Fruit fly (Drosophila melanogaster) whole organism, embryonic: ENCODE data around the gene HDAC6.

Experiments used
- BEAF-32 ChIP-seq: fragments of 200-800 bp; sonication (Bioruptor generic); optimal IDR thresholded peaks from 3 replicates; lab custom pipeline; 2017; ENCODE audit warnings: missing biosample characterization, missing genetic modification characterization, mild to moderate bottlenecking, moderate library complexity, missing genetic modification reagents
- Bdp1 ChIP-seq: fragments of 200-800 bp; sonication (Bioruptor generic); optimal IDR thresholded peaks from 3 replicates; lab custom pipeline; 2016; ENCODE audit warnings: missing biosample characterization, missing genetic modification characterization
- CG10209 ChIP-seq: fragments of 200-800 bp; sonication (Bioruptor generic); optimal IDR thresholded peaks from 3 replicates; lab custom pipeline; 2017; ENCODE audit warnings: missing biosample characterization, mild to moderate bottlenecking, missing genetic modification characterization, missing genetic modification reagents
- CG10274 ChIP-seq: fragments of 200-800 bp; sonication (Bioruptor generic); optimal IDR thresholded peaks from 3 replicates; lab custom pipeline; 2017; ENCODE audit warnings: missing biosample characterization, mild to moderate bottlenecking, missing genetic modification characterization
- CG10565 ChIP-seq: fragments of 200-800 bp; sonication (Bioruptor generic); optimal IDR thresholded peaks from 3 replicates; lab custom pipeline; 2016; ENCODE audit warnings: missing biosample characterization, mild to moderate bottlenecking, missing genetic modification characterization
- CG11723 ChIP-seq: fragments of 200-800 bp; sonication (Bioruptor generic); optimal IDR thresholded peaks from 2 replicates; lab custom pipeline; 2017; ENCODE audit warnings: missing biosample characterization, mild to moderate bottlenecking, missing genetic modification characterization
- CG13123 ChIP-seq: fragments of 200-800 bp; sonication (Bioruptor generic); optimal IDR thresholded peaks from 2 replicates; lab custom pipeline; 2016; ENCODE audit warnings: missing biosample characterization, missing genetic modification characterization
- CG13894 ChIP-seq: fragments of 200-800 bp; sonication (Bioruptor generic); optimal IDR thresholded peaks from 3 replicates; lab custom pipeline; 2018; ENCODE audit warnings: missing biosample characterization, mild to moderate bottlenecking, missing genetic modification characterization, moderate library complexity
- CG17568 ChIP-seq: fragments of 200-800 bp; sonication (Bioruptor generic); optimal IDR thresholded peaks from 2 replicates; lab custom pipeline; 2018; ENCODE audit warnings: missing biosample characterization, mild to moderate bottlenecking, missing genetic modification characterization, moderate library complexity
- CG18599 ChIP-seq: fragments of 200-800 bp; sonication (Bioruptor generic); optimal IDR thresholded peaks from 3 replicates; lab custom pipeline; 2017; ENCODE audit warnings: missing biosample characterization, missing genetic modification characterization, mild to moderate bottlenecking, moderate library complexity, missing genetic modification reagents
- CG2120 ChIP-seq: fragments of 200-800 bp; sonication (Bioruptor generic); optimal IDR thresholded peaks from 3 replicates; lab custom pipeline; 2016; ENCODE audit warnings: missing biosample characterization, missing genetic modification characterization
- CG2202 ChIP-seq: fragments of 200-800 bp; sonication (Bioruptor generic); optimal IDR thresholded peaks from 2 replicates; lab custom pipeline; 2018; ENCODE audit warnings: missing biosample characterization, mild to moderate bottlenecking, missing genetic modification characterization
- CG3065 ChIP-seq: fragments of 200-800 bp; sonication (Bioruptor generic); optimal IDR thresholded peaks from 2 replicates; lab custom pipeline; 2016; ENCODE audit warnings: missing biosample characterization, missing genetic modification characterization
- CG32532 ChIP-seq: fragments of 200-800 bp; sonication (Bioruptor generic); IDR thresholded peaks from 2 replicates; pipeline ENCODE4 v1.3.6; 2022; ENCODE audit warnings: missing biosample characterization, missing genetic modification characterization
- CG3407 ChIP-seq: fragments of 200-800 bp; sonication (Bioruptor generic); optimal IDR thresholded peaks from 2 replicates; lab custom pipeline; 2018; ENCODE audit warnings: missing biosample characterization, mild to moderate bottlenecking, missing genetic modification characterization
- CG3847 ChIP-seq: fragments of 200-800 bp; sonication (Bioruptor generic); IDR thresholded peaks from 2 replicates; pipeline ENCODE4 v1.3.6; 2022; ENCODE audit warnings: missing biosample characterization, missing genetic modification characterization
- CG4617 ChIP-seq: fragments of 200-800 bp; sonication (Bioruptor generic); optimal IDR thresholded peaks from 3 replicates; lab custom pipeline; 2016; ENCODE audit warnings: missing biosample characterization, missing genetic modification characterization, borderline replicate concordance
- CG6854 ChIP-seq: fragments of 200-800 bp; sonication (Bioruptor generic); optimal IDR thresholded peaks from 3 replicates; lab custom pipeline; 2017; ENCODE audit warnings: missing biosample characterization, mild to moderate bottlenecking, missing genetic modification characterization
- CG7928 ChIP-seq: fragments of 200-800 bp; sonication (Bioruptor generic); optimal IDR thresholded peaks from 2 replicates; lab custom pipeline; 2017; ENCODE audit warnings: missing biosample characterization, mild to moderate bottlenecking, missing genetic modification characterization
- CG8765 ChIP-seq: fragments of 200-800 bp; sonication (Bioruptor generic); IDR thresholded peaks from 2 replicates; pipeline ENCODE4 v1.3.6; 2022; ENCODE audit warnings: missing biosample characterization, missing genetic modification characterization
- CG9797 ChIP-seq: fragments of 200-800 bp; sonication (Bioruptor generic); optimal IDR thresholded peaks from 3 replicates; lab custom pipeline; 2018; ENCODE audit warnings: missing biosample characterization, mild to moderate bottlenecking, missing genetic modification characterization
- Dbx ChIP-seq: fragments of 200-800 bp; sonication (Bioruptor generic); IDR thresholded peaks from 3 replicates; pipeline ENCODE4 v1.3.6; 2022; ENCODE audit warnings: missing biosample characterization, missing genetic modification characterization
- Jarid2 ChIP-seq: fragments of 200-800 bp; sonication (Bioruptor generic); optimal IDR thresholded peaks from 3 replicates; lab custom pipeline; 2017; ENCODE audit warnings: mild to moderate bottlenecking, missing biosample characterization, missing genetic modification reagents, missing genetic modification characterization
- MBD-R2 ChIP-seq: fragments of 200-800 bp; sonication (Bioruptor generic); IDR thresholded peaks from 2 replicates; pipeline ENCODE4 v1.3.6; 2022; ENCODE audit warnings: missing biosample characterization, missing genetic modification characterization
- Mad ChIP-seq: fragments of 200-800 bp; sonication (Bioruptor generic); optimal IDR thresholded peaks from 2 replicates; lab custom pipeline; 2016; ENCODE audit warnings: missing biosample characterization, missing genetic modification characterization
- Mrtf ChIP-seq: fragments of 200-800 bp; sonication (Bioruptor generic); IDR thresholded peaks from 3 replicates; pipeline ENCODE4 v1.3.6; 2022; ENCODE audit warnings: missing biosample characterization, missing genetic modification characterization
- Neu2 ChIP-seq: fragments of 200-800 bp; sonication (Bioruptor generic); optimal IDR thresholded peaks from 3 replicates; lab custom pipeline; 2016; ENCODE audit warnings: missing biosample characterization, missing genetic modification characterization, borderline replicate concordance
- NfI ChIP-seq: fragments of 200-800 bp; sonication (Bioruptor generic); optimal IDR thresholded peaks from 3 replicates; lab custom pipeline; 2018; ENCODE audit warnings: missing biosample characterization, mild to moderate bottlenecking, missing genetic modification characterization, moderate library complexity
- Six4 ChIP-seq: fragments of 200-800 bp; sonication (Bioruptor generic); optimal IDR thresholded peaks from 2 replicates; lab custom pipeline; 2016; ENCODE audit warnings: missing biosample characterization, missing genetic modification characterization
- Sry-δ ChIP-seq: fragments of 200-800 bp; sonication (Bioruptor generic); optimal IDR thresholded peaks from 2 replicates; lab custom pipeline; 2016; ENCODE audit warnings: missing biosample characterization, missing genetic modification characterization
- Stat92E ChIP-seq, 3 experiments: fragments of >200 bp in 2 of 3; fragments of 200-800 bp in 1 of 3; sonication (Bioruptor generic) in 1 of 3; optimal IDR thresholded peaks; 2 replicates each; lab custom pipeline; 2017 to 2019; ENCODE audit warnings: missing biosample characterization in 3 of 3, missing genetic modification characterization in 3 of 3, mild to moderate bottlenecking in 1 of 3, moderate library complexity in 1 of 3
- bigmax ChIP-seq: fragments of 200-800 bp; sonication (Bioruptor generic); optimal IDR thresholded peaks from 2 replicates; lab custom pipeline; 2018; ENCODE audit warnings: missing biosample characterization, mild to moderate bottlenecking, missing genetic modification characterization
- ewg ChIP-seq: fragments of 200-800 bp; sonication (Bioruptor generic); optimal IDR thresholded peaks from 3 replicates; lab custom pipeline; 2017; ENCODE audit warnings: mild to moderate bottlenecking, missing biosample characterization, missing genetic modification reagents, missing genetic modification characterization
- exex ChIP-seq: fragments of 200-800 bp; sonication (Bioruptor generic); optimal IDR thresholded peaks from 4 replicates; lab custom pipeline; 2018; ENCODE audit warnings: missing biosample characterization, mild to moderate bottlenecking, missing genetic modification characterization, moderate library complexity
- fu2 ChIP-seq: fragments of 200-800 bp; sonication (Bioruptor generic); optimal IDR thresholded peaks from 2 replicates; lab custom pipeline; 2016; ENCODE audit warnings: missing biosample characterization, missing genetic modification characterization
- gt ChIP-seq: fragments of 200-800 bp; sonication (Bioruptor generic); IDR thresholded peaks from 2 replicates; pipeline ENCODE4 v1.3.6; 2022; ENCODE audit warnings: missing biosample characterization, missing genetic modification characterization
- inv ChIP-seq: fragments of 200-800 bp; sonication (Bioruptor generic); IDR thresholded peaks from 2 replicates; pipeline ENCODE4 v1.3.6; 2022; ENCODE audit warnings: missing biosample characterization, missing genetic modification characterization; ENCODE audit not compliant: partially characterized antibody
- knrl ChIP-seq: fragments of 200-800 bp; sonication (Bioruptor generic); IDR thresholded peaks from 3 replicates; pipeline ENCODE4 v1.3.6; 2022; ENCODE audit warnings: missing biosample characterization, missing genetic modification characterization; ENCODE audit not compliant: partially characterized antibody
- maf-S ChIP-seq: fragments of 200-800 bp; sonication (Bioruptor generic); optimal IDR thresholded peaks from 2 replicates; lab custom pipeline; 2016; ENCODE audit warnings: missing biosample characterization, missing genetic modification characterization
- nerfin-1 ChIP-seq: fragments of 200-800 bp; sonication (Bioruptor generic); optimal IDR thresholded peaks from 3 replicates; lab custom pipeline; 2019; ENCODE audit warnings: missing biosample characterization, mild to moderate bottlenecking, missing genetic modification characterization, moderate library complexity
- pum ChIP-seq: fragments of 200-800 bp; sonication (Bioruptor generic); optimal IDR thresholded peaks from 2 replicates; lab custom pipeline; 2016; ENCODE audit warnings: missing biosample characterization, missing genetic modification characterization
- sna ChIP-seq: fragments of 200-800 bp; sonication (Bioruptor generic); IDR thresholded peaks from 2 replicates; pipeline ENCODE4 v1.3.6; 2022; ENCODE audit warnings: missing biosample characterization, missing genetic modification characterization; ENCODE audit not compliant: partially characterized antibody
- ssp ChIP-seq: fragments of 200-800 bp; sonication (Bioruptor generic); IDR thresholded peaks from 2 replicates; pipeline ENCODE4 v1.3.6; 2022; ENCODE audit warnings: missing biosample characterization, missing genetic modification characterization
- stwl ChIP-seq: fragments of 200-800 bp; sonication (Bioruptor generic); optimal IDR thresholded peaks from 3 replicates; lab custom pipeline; 2018; ENCODE audit warnings: missing biosample characterization, mild to moderate bottlenecking, missing genetic modification characterization, moderate library complexity
- trh ChIP-seq: fragments of 200-800 bp; sonication (Bioruptor generic); optimal IDR thresholded peaks from 2 replicates; lab custom pipeline; 2016; ENCODE audit warnings: missing biosample characterization, missing genetic modification characterization
- ttk ChIP-seq: fragments of 200-800 bp; sonication (Bioruptor generic); IDR thresholded peaks from 2 replicates; pipeline ENCODE4 v2.1.2; 2022; ENCODE audit warnings: missing biosample characterization, missing genetic modification characterization
- twi ChIP-seq: fragments of 200-800 bp; optimal IDR thresholded peaks from 2 replicates; lab custom pipeline; 2019; ENCODE audit warnings: missing biosample characterization, mild to moderate bottlenecking, missing genetic modification characterization, moderate library complexity
- zf30C ChIP-seq: fragments of 200-800 bp; sonication (Bioruptor generic); optimal IDR thresholded peaks from 3 replicates; lab custom pipeline; 2018; ENCODE audit warnings: missing biosample characterization, mild to moderate bottlenecking, missing genetic modification characterization
- zfh2 ChIP-seq: fragments of 200-800 bp; sonication (Bioruptor generic); optimal IDR thresholded peaks from 2 replicates; lab custom pipeline; 2016; ENCODE audit warnings: missing biosample characterization, missing genetic modification characterization

Gene HDAC6

DNA sequence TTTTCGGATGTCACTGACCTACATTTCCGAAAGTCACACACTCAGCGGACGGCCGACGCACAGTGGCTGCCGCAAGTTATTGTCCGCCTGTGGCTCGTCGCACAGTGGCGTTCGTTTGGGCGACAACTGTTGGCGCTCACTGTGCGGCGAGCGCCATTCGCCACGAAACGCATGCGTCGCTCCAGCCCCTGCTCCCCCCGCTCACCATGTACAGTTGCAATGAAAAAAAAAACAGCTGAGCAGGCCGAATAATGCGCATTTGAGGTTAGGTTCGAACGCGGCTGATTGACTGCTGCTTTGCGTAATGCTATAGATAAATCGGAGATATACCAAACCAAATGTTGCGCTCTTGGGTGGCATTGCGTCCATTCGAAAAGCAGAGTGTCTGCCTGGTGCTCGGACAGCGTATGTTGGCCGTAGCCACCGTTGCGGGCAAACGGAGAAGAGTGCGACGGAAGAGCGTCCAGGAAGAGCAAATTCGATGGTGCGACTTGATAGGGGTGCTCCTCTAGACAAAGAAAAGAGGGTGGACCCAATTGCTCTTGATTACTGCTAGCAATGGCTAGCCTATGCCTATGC, 9.7 kb upstream of the HDAC6 start (continued):
- TF ChIP-seq Sry-δ (GFP tag; lab: Kevin White, UChicago) = peak; percentile 56
- TF ChIP-seq nerfin-1 (tag; lab: Kevin White, UChicago) = peak; percentile 49
- TF ChIP-seq CG9797 (GFP tag; lab: Kevin White, UChicago) = peak; percentile 15
- TF ChIP-seq NfI (GFP tag; lab: Kevin White, UChicago) = peak; percentile 78
- TF ChIP-seq knrl (GFP tag; lab: Robert Waterston, UW) = peak; percentile 55; the same call in 2 of the 3 replicates
- TF ChIP-seq CG7928 (GFP tag; lab: Kevin White, UChicago) = peak; percentile 58
- peak; percentile 79 for TF ChIP-seq CG11723 (GFP tag; lab: Kevin White, UChicago)
- TF ChIP-seq CG6854 (GFP tag; lab: Kevin White, UChicago) = peak; percentile 58
- TF ChIP-seq CG2120 (GFP tag; lab: Kevin White, UChicago) = peak; percentile 90
- TF ChIP-seq zfh2 (GFP tag; lab: Kevin White, UChicago) = peak; percentile 76
- peak in 1 of 3 experiments; percentile 24 for TF ChIP-seq Stat92E (GFP tag; optimal IDR thresholded peaks at IDR 0.05; lab: Kevin White, UChicago)
- TF ChIP-seq CG10274 (GFP tag; lab: Kevin White, UChicago) = peak; percentile 65
- peak; percentile 92 for TF ChIP-seq Mrtf
- peak; percentile 94 for TF ChIP-seq Dbx
- peak; percentile 57 for TF ChIP-seq CG4617 (GFP tag; lab: Kevin White, UChicago)
- peak; percentile 70 for TF ChIP-seq Mad (GFP tag; lab: Kevin White, UChicago)
- peak; percentile 36 for TF ChIP-seq Bdp1 (GFP tag; lab: Kevin White, UChicago)
- peak; percentile 30 for TF ChIP-seq BEAF-32
- TF ChIP-seq stwl (tag; lab: Kevin White, UChicago) = peak; percentile 34
- no peak for TF ChIP-seq sna
- peak; percentile 53 for TF ChIP-seq CG3407 (GFP tag; lab: Kevin White, UChicago)
- TF ChIP-seq fu2 (GFP tag; lab: Kevin White, UChicago) = peak; percentile 78
- TF ChIP-seq bigmax (GFP tag; lab: Kevin White, UChicago) = peak; percentile 100
- TF ChIP-seq exex (tag; lab: Kevin White, UChicago) = peak; percentile 51
- TF ChIP-seq Jarid2 (GFP tag; lab: Kevin White, UChicago) = no peak
- TF ChIP-seq CG17568 (GFP tag; lab: Kevin White, UChicago) = no peak
- peak; percentile 25 for TF ChIP-seq CG13123 (GFP tag; lab: Kevin White, UChicago)
- no peak for TF ChIP-seq Neu2 (GFP tag; lab: Kevin White, UChicago)
- TF ChIP-seq Six4 (GFP tag; lab: Kevin White, UChicago) = peak; percentile 79
- TF ChIP-seq trh = no peak
- TF ChIP-seq CG10209 (GFP tag; lab: Kevin White, UChicago) = peak; percentile 78
- peak; percentile 51; the same call in 1 of the 2 replicates for TF ChIP-seq gt (GFP tag; lab: Robert Waterston, UW)
- TF ChIP-seq maf-S = peak; percentile 75
- TF ChIP-seq ttk (GFP tag; lab: Robert Waterston, UW) = peak; percentile 79
- TF ChIP-seq CG10565 = no peak
- TF ChIP-seq MBD-R2 (GFP tag; lab: Robert Waterston, UW) = peak; percentile 95
- peak; percentile 94 for TF ChIP-seq ewg (GFP tag; lab: Kevin White, UChicago)
- TF ChIP-seq ssp (GFP tag; lab: Robert Waterston, UW) = peak; percentile 77
- TF ChIP-seq CG32532 (GFP tag; lab: Robert Waterston, UW) = peak; percentile 96
- TF ChIP-seq zf30C (GFP tag; lab: Kevin White, UChicago) = no peak
- peak; percentile 79 for TF ChIP-seq CG3847 (GFP tag; lab: Robert Waterston, UW)
- peak; percentile 36 for TF ChIP-seq CG3065 (GFP tag; lab: Kevin White, UChicago)
- TF ChIP-seq CG2202 = peak; percentile 35
- peak; percentile 88 for TF ChIP-seq pum (GFP tag; lab: Kevin White, UChicago)
- peak; percentile 88 for TF ChIP-seq CG18599
- peak; percentile 72 for TF ChIP-seq CG8765 (GFP tag; lab: Robert Waterston, UW)
- TF ChIP-seq CG13894 = peak; percentile 83
- peak; percentile 66 for TF ChIP-seq twi (tag; lab: Kevin White, UChicago)
- peak; percentile 44; the same call in 1 of the 2 replicates for TF ChIP-seq inv (GFP tag; lab: Robert Waterston, UW)
